Fruit fly (Drosophila melanogaster) Kc167 (cell line): ENCODE data around the gene RPA3.

Experiments
- Myc ChIP-seq: fragments of >200 bp; optimal IDR thresholded peaks from 2 replicates; lab custom pipeline; 2017; ENCODE audit warnings: missing external identifiers
- Sin3A ChIP-seq: fragments of >200 bp; optimal IDR thresholded peaks from 2 replicates; lab custom pipeline; 2018; ENCODE audit warnings: missing external identifiers
- h ChIP-seq: fragments of >200 bp; optimal IDR thresholded peaks from 3 replicates; lab custom pipeline; 2018; ENCODE audit warnings: missing external identifiers

dm6 chrX:11620527-11620926, 4.9 kb upstream of the RPA3 start:
- TF ChIP-seq Sin3A (lab: Kevin White, UChicago) (no peak), h (no peak), Myc (no peak)
